Worm (Caenorhabditis elegans): Measurements from ENCODE around the gene tbx-36.

The tbx-36 gene

DNA sequence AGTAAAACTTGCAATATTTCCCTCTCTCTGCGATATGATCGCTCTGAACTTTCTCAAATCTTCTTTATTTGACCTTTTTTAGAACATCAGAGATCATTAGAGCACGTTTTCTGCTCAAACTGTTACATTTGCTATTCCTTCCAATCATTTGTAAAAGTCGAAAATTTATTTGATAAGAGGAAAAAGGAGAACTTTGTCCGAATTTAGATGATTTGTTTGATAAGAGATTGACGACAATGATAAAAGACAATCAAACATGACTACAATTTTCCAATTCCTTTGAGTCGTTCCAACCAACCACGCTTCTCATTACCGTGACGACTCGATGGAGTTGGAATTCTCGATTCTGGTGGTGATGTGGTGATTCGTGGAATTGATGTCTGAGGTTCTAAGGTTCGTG is 32.5 kb upstream of the tbx-36 start:
- TF ChIP-seq egl-5 (tag; optimal IDR thresholded peaks at IDR 0.05) (no peak), jun-1 (tag; optimal IDR thresholded peaks at IDR 0.05) (peak; percentile 1), ZK546.5 (tag; optimal IDR thresholded peaks at IDR 0.05) (no peak), R02D3.7 (tag; optimal IDR thresholded peaks at IDR 0.05) (no peak), sea-2 (GFP tag; optimal IDR thresholded peaks at IDR 0.05) (no peak), nhr-12 (tag; optimal IDR thresholded peaks at IDR 0.05) (no peak), nfya-1 (tag; optimal IDR thresholded peaks at IDR 0.05; ENCODE audit: insufficient read depth) (no peak), elt-2 (tag; optimal IDR thresholded peaks at IDR 0.05) (peak; percentile 90), zag-1 (tag; optimal IDR thresholded peaks at IDR 0.05) (no peak), elt-1 (tag; optimal IDR thresholded peaks at IDR 0.05) (no peak), elt-3 (tag; optimal IDR thresholded peaks at IDR 0.05) (no peak), pha-4 (tag; optimal IDR thresholded peaks at IDR 0.05) (peak; percentile 44), ceh-28 (tag; optimal IDR thresholded peaks at IDR 0.05) (no peak), nhr-11 (tag; optimal IDR thresholded peaks at IDR 0.05) (no peak), fkh-10 (GFP tag; optimal IDR thresholded peaks at IDR 0.05) (no peak), pqm-1 (tag; optimal IDR thresholded peaks at IDR 0.05) (peak; percentile 90), lin-39 (tag; optimal IDR thresholded peaks at IDR 0.05) (no peak), aly-2 (tag; optimal IDR thresholded peaks at IDR 0.05) (no peak), nhr-25 (tag; optimal IDR thresholded peaks at IDR 0.05) (no peak), ceh-16 (tag; optimal IDR thresholded peaks at IDR 0.05) (no peak)

DNA sequence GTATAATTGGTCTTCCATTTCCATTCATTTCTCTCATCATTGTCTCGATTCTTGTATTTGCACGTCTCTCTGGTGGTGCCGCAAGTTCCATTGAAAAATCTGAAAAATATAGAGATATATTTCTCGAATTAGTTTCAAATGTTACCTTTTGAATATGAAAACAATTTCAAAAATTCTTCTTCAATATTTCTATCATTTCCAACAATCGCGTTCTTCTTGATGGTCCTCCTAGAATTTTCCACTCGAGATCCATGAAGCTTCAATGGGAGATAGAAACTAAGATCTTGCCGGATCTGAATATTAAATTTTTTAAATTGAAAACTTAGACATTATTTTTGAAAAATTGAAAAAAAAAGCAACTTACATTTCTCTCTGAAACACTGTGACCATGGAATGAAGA is 31.3 kb upstream of the tbx-36 start:
- TF ChIP-seq lsy-12 (tag; optimal IDR thresholded peaks at IDR 0.05) (no peak), ztf-4 (tag; optimal IDR thresholded peaks at IDR 0.05) (no peak), nhr-25 (tag; optimal IDR thresholded peaks at IDR 0.05) (no peak), eor-1 (tag; optimal IDR thresholded peaks at IDR 0.05) (no peak), ceh-82 (tag; optimal IDR thresholded peaks at IDR 0.05) (no peak), ZK546.5 (tag; optimal IDR thresholded peaks at IDR 0.05) (no peak), lin-15B (tag; optimal IDR thresholded peaks at IDR 0.05) (no peak), elt-3 (tag; optimal IDR thresholded peaks at IDR 0.05) (no peak), elt-2 (tag; optimal IDR thresholded peaks at IDR 0.05) (no peak), R02D3.7 (tag; optimal IDR thresholded peaks at IDR 0.05) (no peak), tbx-2 (tag; optimal IDR thresholded peaks at IDR 0.05) (no peak), nhr-12 (tag; optimal IDR thresholded peaks at IDR 0.05) (no peak), egl-5 (tag; optimal IDR thresholded peaks at IDR 0.05) (no peak), nhr-43 (tag; optimal IDR thresholded peaks at IDR 0.05; ENCODE audit: poor library complexity, severe bottlenecking) (no peak)

DNA sequence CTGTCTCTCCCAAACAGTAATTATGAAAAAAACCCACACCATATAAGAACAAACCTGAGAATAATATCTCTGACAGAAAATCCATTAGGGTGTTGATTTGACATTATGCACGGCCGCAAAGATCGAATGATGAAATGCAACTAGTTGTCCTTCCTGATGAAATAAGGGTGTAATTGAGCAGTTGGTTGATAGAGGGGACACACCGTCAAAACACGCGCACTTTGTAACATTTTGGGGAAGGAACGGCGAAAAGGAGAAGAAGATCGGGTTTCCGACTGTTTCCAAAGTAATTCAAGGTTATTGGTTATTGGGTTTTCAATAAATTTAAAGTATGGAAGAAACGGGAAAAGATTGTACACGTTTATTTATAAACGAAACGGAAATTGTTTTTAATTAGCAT is 28.4 kb upstream of the tbx-36 start, which contains the start of gene ZK822.1:
ZK822.1 (minus strand) TSS at position 121 of the 400 bp plus-strand sequence.
- TF ChIP-seq tbx-2 (tag; optimal IDR thresholded peaks at IDR 0.05) = no peak
- TF ChIP-seq R02D3.7 (tag; optimal IDR thresholded peaks at IDR 0.05) = no peak
- TF ChIP-seq egl-27 (tag; optimal IDR thresholded peaks at IDR 0.05) = no peak
- TF ChIP-seq nhr-237 (tag; optimal IDR thresholded peaks at IDR 0.05) = no peak
- TF ChIP-seq egl-5 (tag; optimal IDR thresholded peaks at IDR 0.05) = no peak
- no peak for TF ChIP-seq nhr-77 (tag; optimal IDR thresholded peaks at IDR 0.05)
- TF ChIP-seq lin-15B (tag; optimal IDR thresholded peaks at IDR 0.05) = no peak
- TF ChIP-seq elt-2 (tag; optimal IDR thresholded peaks at IDR 0.05) = no peak
- TF ChIP-seq sea-2 (GFP tag; optimal IDR thresholded peaks at IDR 0.05) = no peak
- TF ChIP-seq jun-1 (tag; optimal IDR thresholded peaks at IDR 0.05) = no peak
- no peak for TF ChIP-seq elt-1 (tag; optimal IDR thresholded peaks at IDR 0.05)
- TF ChIP-seq nhr-67 (tag; optimal IDR thresholded peaks at IDR 0.05) = no peak

DNA sequence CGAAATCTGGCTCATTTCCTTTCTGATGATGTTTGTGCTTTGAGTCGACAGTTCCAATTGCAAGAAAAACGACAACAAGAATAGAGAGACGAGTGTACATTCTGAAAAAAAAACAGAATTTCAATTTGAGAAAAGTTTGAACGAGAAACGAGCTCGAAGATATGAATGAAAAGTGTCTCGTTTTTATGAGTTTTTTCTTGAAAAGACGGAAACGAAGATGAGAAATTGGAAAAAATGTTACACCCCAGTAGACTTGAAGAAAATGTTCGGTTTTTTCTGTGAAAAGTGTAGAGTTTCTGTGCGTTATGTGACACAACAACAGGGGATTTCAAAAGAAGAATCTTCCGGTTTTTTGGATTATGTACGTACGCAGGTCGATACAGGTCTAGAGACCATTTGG is 27.3 kb upstream of the tbx-36 start, which contains the start of gene srlf-31:
srlf-31 (minus strand) TSS at position 101 of the 400 bp plus-strand sequence.
- TF ChIP-seq ceh-16 (tag; optimal IDR thresholded peaks at IDR 0.05) (no peak), tbx-2 (tag; optimal IDR thresholded peaks at IDR 0.05) (no peak), ama-1 (optimal IDR thresholded peaks at IDR 0.05) (no peak), nhr-237 (tag; optimal IDR thresholded peaks at IDR 0.05) (no peak), nhr-11 (tag; optimal IDR thresholded peaks at IDR 0.05) (no peak), nhr-77 (tag; optimal IDR thresholded peaks at IDR 0.05) (no peak), egl-5 (tag; optimal IDR thresholded peaks at IDR 0.05) (no peak), egl-27 (tag; optimal IDR thresholded peaks at IDR 0.05) (no peak), hmg-11 (tag; optimal IDR thresholded peaks at IDR 0.05) (no peak), fkh-2 (tag; optimal IDR thresholded peaks at IDR 0.05) (no peak), snpc-4 (tag; optimal IDR thresholded peaks at IDR 0.05) (no peak), unc-39 (tag; optimal IDR thresholded peaks at IDR 0.05) (no peak), ceh-9 (tag; optimal IDR thresholded peaks at IDR 0.05) (no peak), ceh-82 (tag; optimal IDR thresholded peaks at IDR 0.05) (no peak), nhr-67 (tag; optimal IDR thresholded peaks at IDR 0.05) (no peak), fkh-10 (GFP tag; optimal IDR thresholded peaks at IDR 0.05) (no peak)

All from whole organism, L3 larva.